Fruit fly (Drosophila melanogaster) whole organism, adult: ENCODE results near the gene Archease.

Source experiments
- CG11617 ChIP-seq: fragments of 200-800 bp; sonication (Bioruptor generic); optimal IDR thresholded peaks from 2 replicates; lab custom pipeline; 2017; ENCODE audit warnings: mild to moderate bottlenecking, missing biosample characterization, missing genetic modification reagents, missing genetic modification characterization
- CG12768 ChIP-seq: fragments of 200-800 bp; sonication (Bioruptor generic); optimal IDR thresholded peaks from 2 replicates; lab custom pipeline; 2017; ENCODE audit warnings: missing biosample characterization, missing genetic modification characterization, mild to moderate bottlenecking, moderate library complexity, missing genetic modification reagents
- CG14711 ChIP-seq: fragments of 200-800 bp; sonication (Bioruptor generic); optimal IDR thresholded peaks from 2 replicates; lab custom pipeline; 2018; ENCODE audit warnings: missing biosample characterization, mild to moderate bottlenecking, missing genetic modification characterization, moderate library complexity
- CG1620 ChIP-seq: fragments of 200-800 bp; sonication (Bioruptor generic); optimal IDR thresholded peaks from 2 replicates; lab custom pipeline; 2016; ENCODE audit warnings: missing biosample characterization, missing genetic modification characterization
- CG33017 ChIP-seq: fragments of 200-800 bp; sonication (Bioruptor generic); optimal IDR thresholded peaks from 2 replicates; lab custom pipeline; 2018; ENCODE audit warnings: missing biosample characterization, mild to moderate bottlenecking, missing genetic modification characterization, moderate library complexity
- CG5204 ChIP-seq: fragments of 200-800 bp; sonication (Bioruptor generic); optimal IDR thresholded peaks from 2 replicates; lab custom pipeline; 2016; ENCODE audit warnings: missing biosample characterization, missing genetic modification characterization
- CG7045 ChIP-seq: fragments of 200-800 bp; sonication (Bioruptor generic); optimal IDR thresholded peaks from 2 replicates; lab custom pipeline; 2017; ENCODE audit warnings: missing biosample characterization, mild to moderate bottlenecking, missing genetic modification characterization
- CG7101 ChIP-seq: fragments of 200-800 bp; sonication (Bioruptor generic); optimal IDR thresholded peaks from 2 replicates; lab custom pipeline; 2018; ENCODE audit warnings: missing biosample characterization, mild to moderate bottlenecking, missing genetic modification characterization, moderate library complexity
- Clk ChIP-seq: fragments of 200-800 bp; sonication (Bioruptor generic); optimal IDR thresholded peaks from 2 replicates; lab custom pipeline; 2017; ENCODE audit warnings: missing biosample characterization, missing genetic modification characterization
- Crg-1 ChIP-seq: fragments of 200-800 bp; sonication (Bioruptor generic); optimal IDR thresholded peaks from 2 replicates; lab custom pipeline; 2016; ENCODE audit warnings: missing biosample characterization, missing genetic modification characterization
- Hr96 ChIP-seq: fragments of 200-800 bp; sonication (Bioruptor generic); optimal IDR thresholded peaks from 2 replicates; lab custom pipeline; 2016; ENCODE audit warnings: missing biosample characterization, missing genetic modification characterization
- Mnt ChIP-seq: fragments of 200-800 bp; sonication (Bioruptor generic); optimal IDR thresholded peaks from 2 replicates; lab custom pipeline; 2016; ENCODE audit warnings: missing biosample characterization, mild to moderate bottlenecking, missing genetic modification characterization
- bab1 ChIP-seq: fragments of 200-800 bp; sonication (Bioruptor generic); optimal IDR thresholded peaks from 3 replicates; lab custom pipeline; 2019; ENCODE audit warnings: missing biosample characterization, mild to moderate bottlenecking, missing genetic modification characterization, moderate library complexity
- cic ChIP-seq: fragments of 200-800 bp; sonication (Bioruptor generic); optimal IDR thresholded peaks from 2 replicates; lab custom pipeline; 2017; ENCODE audit warnings: missing biosample characterization, mild to moderate bottlenecking, missing genetic modification characterization, moderate library complexity
- cnc ChIP-seq, 2 experiments: fragments of >200 bp; optimal IDR thresholded peaks; 2 replicates each; lab custom pipeline; 2017
- kay ChIP-seq: fragments of 200-800 bp; sonication (Bioruptor generic); peaks from one replicate; lab custom pipeline; 2016; ENCODE audit warnings: missing biosample characterization, missing genetic modification characterization, borderline replicate concordance
- ovo ChIP-seq: fragments of 200-800 bp; sonication (Bioruptor generic); optimal IDR thresholded peaks from 2 replicates; lab custom pipeline; 2016; ENCODE audit warnings: missing biosample characterization, missing genetic modification characterization
- pad ChIP-seq: fragments of 200-800 bp; sonication (Bioruptor generic); optimal IDR thresholded peaks from 3 replicates; lab custom pipeline; 2017; ENCODE audit warnings: missing biosample characterization, missing genetic modification characterization, mild to moderate bottlenecking, moderate library complexity, missing genetic modification reagents
- tj ChIP-seq: fragments of 200-800 bp; sonication (Bioruptor generic); optimal IDR thresholded peaks from 3 replicates; lab custom pipeline; 2017; ENCODE audit warnings: missing biosample characterization, mild to moderate bottlenecking, missing genetic modification characterization, moderate library complexity
- toe ChIP-seq: fragments of 200-800 bp; sonication (Bioruptor generic); optimal IDR thresholded peaks from 2 replicates; lab custom pipeline; 2016; ENCODE audit warnings: missing biosample characterization, missing genetic modification characterization

Archease gene

DNA sequence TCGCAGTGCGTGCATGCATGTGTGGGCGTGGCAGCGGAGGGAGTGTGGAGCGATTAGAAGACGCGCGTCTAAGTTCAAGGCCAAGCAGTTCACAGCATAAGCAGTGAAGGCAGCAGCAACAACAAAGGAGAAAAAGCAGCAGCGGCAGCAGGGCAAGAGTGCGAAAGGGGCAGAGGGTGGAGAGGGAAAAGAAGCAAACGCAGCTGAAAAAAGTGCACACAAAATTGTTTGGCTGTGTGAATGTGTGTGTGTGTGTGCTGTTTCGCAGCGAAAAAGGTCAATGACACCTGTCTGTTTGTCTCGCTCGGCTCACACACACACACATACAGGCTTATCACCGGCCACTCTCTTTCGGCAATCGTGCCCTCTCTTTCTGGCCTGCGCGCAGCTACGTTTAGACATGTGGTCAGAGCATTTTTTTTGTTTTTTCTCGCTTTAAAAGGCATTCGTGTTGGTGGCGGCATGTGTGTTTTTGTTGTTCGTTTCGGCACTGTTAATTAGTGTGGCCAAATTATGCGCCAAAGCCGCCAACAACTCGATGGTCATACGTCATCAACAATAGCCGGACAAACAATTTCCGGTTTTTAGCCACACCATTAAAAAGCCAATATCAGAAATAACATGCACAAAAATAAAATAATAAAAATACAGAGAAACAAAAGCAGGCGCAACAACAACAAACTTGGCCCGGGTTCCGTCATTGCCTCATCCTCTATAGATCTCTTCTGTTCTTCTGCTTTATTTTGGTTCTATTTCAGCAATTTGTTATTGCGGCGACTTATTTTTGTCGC, 46.5 kb downstream of the Archease start:
- TF ChIP-seq tj: peak; percentile 98
- peak; percentile 66 for TF ChIP-seq cic (GFP tag; lab: Kevin White, UChicago)
- TF ChIP-seq CG7045 (GFP tag; lab: Kevin White, UChicago): peak; percentile 37
- TF ChIP-seq bab1: no peak
- peak; percentile 54 for TF ChIP-seq kay (GFP tag; lab: Kevin White, UChicago)
- TF ChIP-seq cnc (optimal IDR thresholded peaks at IDR 0.05; lab: Kevin White, UChicago): no peak
- peak; percentile 54 for TF ChIP-seq pad (GFP tag; lab: Kevin White, UChicago)
- TF ChIP-seq Mnt (GFP tag; lab: Kevin White, UChicago): peak; percentile 68
- TF ChIP-seq CG14711 (tag; lab: Kevin White, UChicago): peak; percentile 8
- no peak for TF ChIP-seq CG12768 (GFP tag; lab: Kevin White, UChicago)
- no peak for TF ChIP-seq CG33017

DNA sequence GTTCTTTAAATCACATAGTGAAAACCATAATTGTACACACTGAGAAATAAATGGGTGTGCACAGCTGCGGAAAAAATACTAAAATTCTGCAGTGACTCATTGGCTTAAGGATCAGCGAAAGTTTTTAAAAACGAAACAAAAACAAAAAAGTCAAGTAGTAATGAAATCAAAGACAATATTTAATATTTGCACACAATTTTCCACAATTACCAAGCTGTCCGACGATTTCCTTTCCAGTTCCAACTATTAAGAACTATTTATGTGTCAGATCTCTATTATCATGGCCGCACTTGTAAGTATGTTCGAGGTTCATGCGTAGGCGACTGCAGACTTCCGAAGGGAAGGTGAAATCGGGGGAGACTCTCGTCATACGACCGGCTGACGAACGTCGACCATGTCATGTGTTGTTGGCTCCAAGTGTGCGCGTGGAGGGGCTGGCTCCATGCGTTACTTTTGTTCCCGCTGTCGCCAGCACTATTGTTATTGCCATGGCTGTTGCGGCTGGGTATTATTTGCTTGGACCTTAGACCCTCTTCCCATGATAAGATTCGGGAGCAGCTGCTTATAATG, 47.8 kb downstream of the Archease start:
- no peak for TF ChIP-seq CG14711 (tag; lab: Kevin White, UChicago)
- no peak for TF ChIP-seq pad (GFP tag; lab: Kevin White, UChicago)
- TF ChIP-seq CG1620 (GFP tag; lab: Kevin White, UChicago): no peak
- TF ChIP-seq CG33017: no peak
- no peak for TF ChIP-seq CG7045 (GFP tag; lab: Kevin White, UChicago)
- no peak for TF ChIP-seq Mnt (GFP tag; lab: Kevin White, UChicago)
- TF ChIP-seq kay (GFP tag; lab: Kevin White, UChicago): no peak
- no peak for TF ChIP-seq CG11617 (GFP tag; lab: Kevin White, UChicago)
- TF ChIP-seq ovo (GFP tag; lab: Kevin White, UChicago): no peak
- TF ChIP-seq Clk (GFP tag; lab: Kevin White, UChicago): no peak
- TF ChIP-seq CG12768 (GFP tag; lab: Kevin White, UChicago): no peak

DNA sequence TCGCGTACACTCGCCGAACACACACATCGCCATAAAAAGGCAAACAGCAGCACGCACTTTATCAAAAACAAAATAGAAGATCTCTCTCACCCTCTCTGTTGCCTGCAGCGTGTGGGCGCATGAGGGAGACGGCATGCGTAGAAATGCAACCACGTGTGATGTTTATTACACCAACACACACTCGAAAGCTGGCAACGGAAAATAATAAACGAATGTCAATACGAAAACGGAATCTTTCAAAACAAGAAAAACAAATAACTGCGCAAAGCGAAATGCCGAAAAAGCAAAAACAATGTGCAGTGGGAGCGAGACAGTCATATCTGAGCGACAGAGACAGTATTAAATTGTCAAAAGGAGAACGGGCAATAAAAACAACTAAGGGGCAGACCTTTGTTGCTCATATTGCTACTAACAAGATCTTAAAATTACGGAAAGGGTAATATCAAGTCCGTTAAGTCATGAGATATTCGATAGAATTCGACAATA, 49.4 kb downstream of the Archease start:
- TF ChIP-seq cnc (optimal IDR thresholded peaks at IDR 0.05; lab: Kevin White, UChicago) (no peak), CG12768 (GFP tag; lab: Kevin White, UChicago) (peak; percentile 45), Mnt (GFP tag; lab: Kevin White, UChicago) (peak; percentile 95), cic (GFP tag; lab: Kevin White, UChicago) (peak; percentile 94), CG7045 (GFP tag; lab: Kevin White, UChicago) (peak; percentile 63), CG5204 (GFP tag; lab: Kevin White, UChicago) (no peak), Hr96 (GFP tag; lab: Kevin White, UChicago) (no peak), ovo (GFP tag; lab: Kevin White, UChicago) (peak; percentile 77), tj (peak; percentile 72), pad (GFP tag; lab: Kevin White, UChicago) (peak; percentile 81), toe (no peak), bab1 (no peak), CG33017 (peak; percentile 57), CG1620 (GFP tag; lab: Kevin White, UChicago) (no peak), CG11617 (GFP tag; lab: Kevin White, UChicago) (peak; percentile 52), Crg-1 (GFP tag; lab: Kevin White, UChicago) (peak; percentile 30), kay (GFP tag; lab: Kevin White, UChicago) (no peak), Clk (GFP tag; lab: Kevin White, UChicago) (no peak), CG7101 (tag; lab: Kevin White, UChicago) (peak; percentile 59), CG14711 (tag; lab: Kevin White, UChicago) (no peak)

DNA sequence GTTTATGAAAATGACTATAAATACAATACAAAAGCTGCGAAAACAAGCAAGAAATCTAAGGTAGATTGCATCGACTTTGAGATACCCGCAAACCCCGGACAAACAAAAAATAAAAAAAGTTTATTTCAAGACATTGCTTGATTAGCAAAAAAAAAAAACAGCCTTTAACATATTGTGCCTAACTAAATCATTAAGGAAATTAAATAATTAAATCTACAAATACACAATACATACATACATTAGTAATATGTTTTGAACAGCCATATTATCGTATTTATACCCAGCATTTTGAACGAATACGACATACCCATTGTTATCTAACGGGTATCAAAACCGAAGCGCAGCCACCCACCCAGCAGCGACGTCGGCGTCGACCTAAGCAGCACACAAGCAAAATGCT, 49.9 kb downstream of the Archease start:
- no peak for TF ChIP-seq Clk (GFP tag; lab: Kevin White, UChicago)
- no peak for TF ChIP-seq CG11617 (GFP tag; lab: Kevin White, UChicago)
- TF ChIP-seq CG33017: no peak
- TF ChIP-seq CG12768 (GFP tag; lab: Kevin White, UChicago): no peak
- no peak for TF ChIP-seq Crg-1 (GFP tag; lab: Kevin White, UChicago)
- TF ChIP-seq ovo (GFP tag; lab: Kevin White, UChicago): no peak
- no peak for TF ChIP-seq cnc (optimal IDR thresholded peaks at IDR 0.05; lab: Kevin White, UChicago)

DNA sequence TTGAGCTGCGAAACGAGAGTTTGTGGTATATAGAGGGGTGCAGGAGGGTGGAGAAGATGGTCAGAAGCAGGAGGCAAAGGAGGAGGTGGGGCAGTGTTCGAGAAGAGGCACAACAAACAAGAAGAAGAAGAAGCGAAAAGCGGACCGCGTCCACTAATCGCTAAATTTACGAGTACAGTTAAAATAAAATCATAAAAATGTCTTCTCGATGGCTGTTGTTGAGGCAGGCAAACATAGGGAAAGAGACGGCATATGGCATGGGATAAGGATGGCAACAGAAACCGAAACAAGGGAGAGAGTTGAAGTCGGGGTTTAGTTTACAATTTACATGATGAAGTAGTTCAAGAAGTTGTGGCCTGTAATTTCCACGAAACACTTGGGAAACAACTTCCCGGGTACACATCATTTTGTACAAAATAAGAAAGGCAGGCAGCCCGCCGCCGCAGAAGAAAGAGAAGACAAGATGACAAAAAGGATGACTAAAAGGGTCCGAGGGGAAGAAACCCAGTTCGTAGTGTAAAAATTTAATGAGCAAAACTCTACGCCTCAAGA, 51.1 kb downstream of the Archease start:
- TF ChIP-seq Mnt (GFP tag; lab: Kevin White, UChicago) (no peak), pad (GFP tag; lab: Kevin White, UChicago) (no peak), Crg-1 (GFP tag; lab: Kevin White, UChicago) (no peak), CG33017 (no peak), CG12768 (GFP tag; lab: Kevin White, UChicago) (no peak), CG7101 (tag; lab: Kevin White, UChicago) (no peak), Hr96 (GFP tag; lab: Kevin White, UChicago) (no peak), toe (no peak), CG14711 (tag; lab: Kevin White, UChicago) (no peak), kay (GFP tag; lab: Kevin White, UChicago) (no peak)
